Worm (Caenorhabditis elegans) whole organism, mixed stage, embryonic: Measurements from ENCODE around the gene VW02B12L.2.

Experiments
- blmp-1 ChIP-seq: fragments of 150-350 bp; optimal IDR thresholded peaks from 2 replicates; lab custom pipeline; 2014; ENCODE audit warnings: missing biosample characterization, missing genetic modification characterization
- ceh-39 ChIP-seq: fragments of 150-350 bp; optimal IDR thresholded peaks from 2 replicates; lab custom pipeline; 2014; ENCODE audit warnings: missing biosample characterization, missing genetic modification characterization
- ceh-43 ChIP-seq: fragments of 200-800 bp; sonication (Bioruptor generic); optimal IDR thresholded peaks from 2 replicates; lab custom pipeline; 2018; ENCODE audit warnings: mild to moderate bottlenecking, missing genetic modification characterization, moderate library complexity, missing compliant biosample characterization
- ceh-83 ChIP-seq: fragments of 200-800 bp; sonication (Bioruptor generic); optimal IDR thresholded peaks from 2 replicates; lab custom pipeline; 2018; ENCODE audit warnings: mild to moderate bottlenecking, missing genetic modification characterization, missing compliant biosample characterization
- ces-1 ChIP-seq: fragments of 150-350 bp; optimal IDR thresholded peaks from 2 replicates; lab custom pipeline; 2014; ENCODE audit warnings: missing biosample characterization, missing genetic modification reagents, missing genetic modification characterization
- cnd-1 ChIP-seq: fragments of 200-800 bp; sonication (Bioruptor generic); optimal IDR thresholded peaks from 2 replicates; lab custom pipeline; 2018; ENCODE audit warnings: mild to moderate bottlenecking, missing genetic modification characterization, missing compliant biosample characterization
- drap-1 ChIP-seq: fragments of 200-800 bp; sonication (Bioruptor generic); optimal IDR thresholded peaks from 3 replicates; lab custom pipeline; 2018; ENCODE audit warnings: mild to moderate bottlenecking, missing genetic modification characterization, missing compliant biosample characterization
- elt-1 ChIP-seq: sonication (generic microtip); optimal IDR thresholded peaks from 2 replicates; lab custom pipeline; 2017; ENCODE audit warnings: missing genetic modification characterization, mild to moderate bottlenecking, missing compliant biosample characterization, antibody characterized with exemption, moderate library complexity, borderline replicate concordance; ENCODE audit not compliant: insufficient read depth
- elt-3 ChIP-seq: fragments of 150-350 bp; optimal IDR thresholded peaks from 2 replicates; lab custom pipeline; 2014; ENCODE audit warnings: missing biosample characterization, missing genetic modification characterization
- flh-1 ChIP-seq: fragments of 200-800 bp; sonication (Bioruptor generic); optimal IDR thresholded peaks from 2 replicates; lab custom pipeline; 2018; ENCODE audit warnings: mild to moderate bottlenecking, missing genetic modification characterization, moderate library complexity, missing compliant biosample characterization
- ham-2 ChIP-seq: fragments of 200-800 bp; sonication (Bioruptor generic); optimal IDR thresholded peaks from 2 replicates; lab custom pipeline; 2018; ENCODE audit warnings: mild to moderate bottlenecking, missing genetic modification characterization, missing compliant biosample characterization
- hlh-1 ChIP-seq: fragments of 150-350 bp; optimal IDR thresholded peaks from 2 replicates; lab custom pipeline; 2014; ENCODE audit warnings: missing biosample characterization, missing genetic modification reagents, missing genetic modification characterization
- lin-13 ChIP-seq: fragments of 150-350 bp; optimal IDR thresholded peaks from 2 replicates; lab custom pipeline; 2014; ENCODE audit warnings: missing biosample characterization, missing genetic modification characterization
- lin-32 ChIP-seq: fragments of 200-800 bp; sonication (Bioruptor generic); optimal IDR thresholded peaks from 2 replicates; lab custom pipeline; 2018; ENCODE audit warnings: mild to moderate bottlenecking, missing genetic modification characterization, missing compliant biosample characterization
- lsy-2 ChIP-seq: fragments of 150-350 bp; optimal IDR thresholded peaks from 2 replicates; lab custom pipeline; 2014; ENCODE audit warnings: missing biosample characterization, missing genetic modification characterization
- mab-5 ChIP-seq: fragments of 150-350 bp; optimal IDR thresholded peaks from 2 replicates; lab custom pipeline; 2014; ENCODE audit warnings: missing biosample characterization, missing genetic modification characterization
- mep-1 ChIP-seq: fragments of 150-350 bp; optimal IDR thresholded peaks from 2 replicates; lab custom pipeline; 2017; ENCODE audit warnings: missing biosample characterization, missing genetic modification reagents, missing genetic modification characterization, inconsistent platforms
- mls-2 ChIP-seq: sonication (generic microtip); optimal IDR thresholded peaks from 2 replicates; lab custom pipeline; 2016; ENCODE audit warnings: mild to moderate bottlenecking, missing genetic modification characterization, moderate library complexity, missing compliant biosample characterization
- nhr-12 ChIP-seq: fragments of 150-350 bp; optimal IDR thresholded peaks from 2 replicates; lab custom pipeline; 2014; ENCODE audit warnings: missing biosample characterization, missing genetic modification characterization
- nhr-2 ChIP-seq: fragments of 150-350 bp; optimal IDR thresholded peaks from 2 replicates; lab custom pipeline; 2014; ENCODE audit warnings: missing biosample characterization, missing genetic modification characterization
- nhr-237 ChIP-seq: fragments of 150-350 bp; optimal IDR thresholded peaks from 2 replicates; lab custom pipeline; 2014; ENCODE audit warnings: missing biosample characterization, missing genetic modification characterization
- nhr-28 ChIP-seq: fragments of 150-350 bp; optimal IDR thresholded peaks from 2 replicates; lab custom pipeline; 2014; ENCODE audit warnings: missing biosample characterization, missing genetic modification characterization
- nhr-76 ChIP-seq: sonication (generic microtip); optimal IDR thresholded peaks from 2 replicates; lab custom pipeline; 2017; ENCODE audit warnings: missing biosample characterization, missing genetic modification characterization
- pha-4 ChIP-seq: fragments of 150-350 bp; optimal IDR thresholded peaks from 2 replicates; lab custom pipeline; 2018; ENCODE audit warnings: missing biosample characterization, missing genetic modification reagents, missing genetic modification characterization
- sem-2 ChIP-seq: fragments of 200-800 bp; sonication (Bioruptor generic); optimal IDR thresholded peaks from 2 replicates; lab custom pipeline; 2018; ENCODE audit warnings: mild to moderate bottlenecking, missing genetic modification characterization, missing compliant biosample characterization
- snpc-4 ChIP-seq: fragments of 150-350 bp; optimal IDR thresholded peaks from 2 replicates; lab custom pipeline; 2014; ENCODE audit warnings: missing biosample characterization, missing genetic modification characterization
- sptf-1 ChIP-seq: sonication (generic microtip); optimal IDR thresholded peaks from 2 replicates; lab custom pipeline; 2017; ENCODE audit warnings: mild to moderate bottlenecking, missing genetic modification characterization, moderate library complexity, missing compliant biosample characterization
- tbx-8 ChIP-seq: fragments of 200-800 bp; sonication (Bioruptor generic); optimal IDR thresholded peaks from 2 replicates; lab custom pipeline; 2018; ENCODE audit warnings: mild to moderate bottlenecking, missing genetic modification characterization, moderate library complexity, missing compliant biosample characterization
- unc-120 ChIP-seq: sonication (generic microtip); optimal IDR thresholded peaks from 2 replicates; lab custom pipeline; 2017; ENCODE audit warnings: missing genetic modification characterization, missing compliant biosample characterization; ENCODE audit not compliant: poor library complexity, severe bottlenecking
- unc-62 ChIP-seq: fragments of 150-350 bp; optimal IDR thresholded peaks from 2 replicates; lab custom pipeline; 2014; ENCODE audit warnings: missing biosample characterization, missing genetic modification reagents, missing genetic modification characterization
- zip-8 ChIP-seq: fragments of 150-350 bp; optimal IDR thresholded peaks from 2 replicates; lab custom pipeline; 2014; ENCODE audit warnings: missing biosample characterization, missing genetic modification characterization
- ztf-11 ChIP-seq: fragments of 150-350 bp; optimal IDR thresholded peaks from 2 replicates; lab custom pipeline; 2014; ENCODE audit warnings: missing biosample characterization, missing genetic modification characterization

Gene VW02B12L.2

ce11 chrII:11440265-11440664, at the start of gene VW02B12L.2:
TSS of gene VW02B12L.2 (minus strand) at chrII:11440329.
- TF ChIP-seq nhr-28 (tag; lab: Kevin White, UChicago): no peak
- no peak for TF ChIP-seq nhr-2
- no peak for TF ChIP-seq lsy-2 (tag; lab: Kevin White, UChicago)
- no peak for TF ChIP-seq elt-1 (tag; lab: Kevin White, UChicago)
- no peak for TF ChIP-seq tbx-8
- peak; percentile 5 for TF ChIP-seq lin-13 (tag; lab: Kevin White, UChicago)
- TF ChIP-seq sptf-1 (tag; lab: Kevin White, UChicago): no peak
- peak; percentile 45 for TF ChIP-seq lin-32 (GFP tag; lab: Kevin White, UChicago)
- TF ChIP-seq ham-2: peak; percentile 42
- peak; percentile 94 for TF ChIP-seq ces-1
- TF ChIP-seq zip-8 (tag; lab: Kevin White, UChicago): no peak
- no peak for TF ChIP-seq ceh-83 (GFP tag; lab: Kevin White, UChicago)
- TF ChIP-seq nhr-76: no peak
- TF ChIP-seq blmp-1 (tag; lab: Kevin White, UChicago): no peak
- TF ChIP-seq ceh-39: no peak
- peak; percentile 3 for TF ChIP-seq cnd-1 (tag; lab: Kevin White, UChicago)
- TF ChIP-seq sem-2 (GFP tag; lab: Kevin White, UChicago): no peak
- no peak for TF ChIP-seq drap-1 (GFP tag; lab: Kevin White, UChicago)
- no peak for TF ChIP-seq unc-62
- TF ChIP-seq mab-5 (tag; lab: Kevin White, UChicago): no peak
- no peak for TF ChIP-seq ceh-43 (GFP tag; lab: Kevin White, UChicago)
- TF ChIP-seq mls-2 (tag; lab: Kevin White, UChicago): no peak
- no peak for TF ChIP-seq elt-3 (tag; lab: Kevin White, UChicago)
- TF ChIP-seq hlh-1: no peak

- no peak for TF ChIP-seq unc-120 (tag; lab: Kevin White, UChicago)
- TF ChIP-seq drap-1 (GFP tag; lab: Kevin White, UChicago): no peak
- TF ChIP-seq nhr-237 (tag; lab: Kevin White, UChicago): no peak
- no peak for TF ChIP-seq ceh-39
- TF ChIP-seq nhr-12: no peak
- TF ChIP-seq snpc-4: no peak
- no peak for TF ChIP-seq blmp-1 (tag; lab: Kevin White, UChicago)
- TF ChIP-seq ham-2: no peak
- no peak for TF ChIP-seq nhr-76
- TF ChIP-seq tbx-8: no peak
- no peak for TF ChIP-seq unc-62
Measured at ce11 chrII:11487999-11488398, 47.9 kb upstream of the VW02B12L.2 start, which contains the start of gene B0334.13. TSS of gene B0334.13 (plus strand) at chrII:11488299.

ce11 chrII:11486698-11487234, 46.6 kb upstream of the VW02B12L.2 start, which contains the start of gene ttr-18:
TSS of gene ttr-18 (minus strand) at chrII:11486748.
- TF ChIP-seq unc-120 (tag; lab: Kevin White, UChicago) (no peak), nhr-2 (no peak), mls-2 (tag; lab: Kevin White, UChicago) (no peak), flh-1 (GFP tag; lab: Kevin White, UChicago) (no peak), ztf-11 (tag; lab: Kevin White, UChicago) (no peak)

ce11 chrII:11485200-11485599, 45.1 kb upstream of the VW02B12L.2 start, which contains the start of gene twk-5:
TSS of gene twk-5 (minus strand) at chrII:11485300.
- no peak for TF ChIP-seq ztf-11 (tag; lab: Kevin White, UChicago)
- TF ChIP-seq pha-4 (tag; lab: Kevin White, UChicago): no peak
- TF ChIP-seq nhr-12: no peak
- TF ChIP-seq mep-1 (tag; lab: Kevin White, UChicago): no peak
- no peak for TF ChIP-seq ceh-39
- TF ChIP-seq unc-120 (tag; lab: Kevin White, UChicago): no peak
- TF ChIP-seq elt-3 (tag; lab: Kevin White, UChicago): no peak
- no peak for TF ChIP-seq flh-1 (GFP tag; lab: Kevin White, UChicago)
- TF ChIP-seq cnd-1 (tag; lab: Kevin White, UChicago): no peak
- TF ChIP-seq tbx-8: no peak
- TF ChIP-seq drap-1 (GFP tag; lab: Kevin White, UChicago): no peak
- no peak for TF ChIP-seq zip-8 (tag; lab: Kevin White, UChicago)
- TF ChIP-seq lsy-2 (tag; lab: Kevin White, UChicago): no peak
